Worm (Caenorhabditis elegans) whole organism, L4 larva: ENCODE measurements around the gene col-96.
A peak's percentile ranks its signal among the peaks of the same experiment; 100 is the strongest.

Experiments
- F49E8.2 ChIP-seq: sonication (generic microtip); optimal IDR thresholded peaks from 2 replicates; lab custom pipeline; 2016; ENCODE audit warnings: missing compliant biosample characterization, mild to moderate bottlenecking, missing genetic modification characterization, borderline replicate concordance
- R02D3.7 ChIP-seq: fragments of 150-350 bp; sonication (generic microtip); optimal IDR thresholded peaks from 3 replicates; lab custom pipeline; 2014; ENCODE audit warnings: missing biosample characterization, missing genetic modification characterization
- dve-1 ChIP-seq: sonication (generic microtip); optimal IDR thresholded peaks from 2 replicates; lab custom pipeline; 2017; ENCODE audit warnings: antibody characterized with exemption, mild to moderate bottlenecking, missing genetic modification characterization, missing compliant biosample characterization; ENCODE audit not compliant: insufficient read depth
- lin-13 ChIP-seq: fragments of 150-350 bp; optimal IDR thresholded peaks from 2 replicates; lab custom pipeline; 2014; ENCODE audit warnings: missing biosample characterization, missing genetic modification reagents, missing genetic modification characterization
- nhr-11 ChIP-seq: fragments of 150-350 bp; optimal IDR thresholded peaks from 2 replicates; lab custom pipeline; 2014; ENCODE audit warnings: missing biosample characterization, missing genetic modification characterization
- nhr-77 ChIP-seq: fragments of 150-350 bp; optimal IDR thresholded peaks from 2 replicates; lab custom pipeline; 2014; ENCODE audit warnings: missing biosample characterization, missing genetic modification characterization
- skn-1 ChIP-seq: fragments of 150-350 bp; optimal IDR thresholded peaks from 2 replicates; lab custom pipeline; 2014; ENCODE audit warnings: missing biosample characterization, missing genetic modification characterization

DNA sequence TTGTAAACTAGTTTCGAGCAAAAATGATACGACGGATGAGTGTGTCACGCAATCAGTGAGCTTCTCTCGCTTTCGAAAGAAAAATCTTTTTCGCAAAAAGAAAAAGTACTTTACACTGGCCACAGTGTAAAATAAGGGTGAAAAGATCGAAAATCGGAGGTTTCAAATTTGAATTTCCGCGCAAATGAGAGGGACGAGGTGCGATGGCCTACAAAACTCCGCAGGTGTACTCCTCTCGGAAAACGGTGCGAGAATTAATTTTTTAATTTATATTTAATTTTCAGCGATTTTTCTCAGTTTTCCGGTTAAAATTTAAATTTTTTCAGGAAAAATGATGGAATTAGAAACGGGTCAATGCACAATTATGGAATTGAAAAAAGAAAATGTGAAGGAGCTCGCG, 40.2 kb upstream of the col-96 start, which contains the start of gene mrt-2:
- TF ChIP-seq skn-1 (no peak), dve-1 (tag; lab: Kevin White, UChicago) (peak; percentile 64), F49E8.2 (tag; lab: Kevin White, UChicago) (no peak), lin-13 (peak; percentile 45), nhr-77 (no peak), R02D3.7 (tag; lab: Kevin White, UChicago) (no peak), nhr-11 (tag; lab: Kevin White, UChicago) (no peak)
